Worm (Caenorhabditis elegans): ENCODE results near the gene ppt-1.

Gene ppt-1

DNA sequence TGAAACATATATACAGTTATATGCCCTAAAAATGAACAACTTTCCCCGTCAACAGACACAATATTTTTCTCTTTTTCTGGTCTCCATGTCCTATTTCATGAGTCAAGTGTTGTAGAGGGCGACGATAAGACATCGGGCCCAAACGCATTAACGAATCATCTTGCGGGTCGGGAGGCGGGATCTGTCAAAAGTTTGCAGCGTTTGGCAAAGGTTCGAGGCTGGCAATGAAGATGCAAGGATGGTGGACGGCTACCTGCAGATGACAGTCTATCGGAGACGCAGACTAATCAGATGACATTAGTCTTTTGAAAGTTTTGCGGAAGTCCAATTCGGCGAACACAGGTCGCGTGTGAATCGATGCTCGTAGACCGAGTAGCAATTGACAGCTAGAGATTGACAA lies 5.3 kb downstream of the ppt-1 start:
- TF ChIP-seq tab-1 (GFP tag; IDR thresholded peaks at IDR 0.05): no peak

DNA sequence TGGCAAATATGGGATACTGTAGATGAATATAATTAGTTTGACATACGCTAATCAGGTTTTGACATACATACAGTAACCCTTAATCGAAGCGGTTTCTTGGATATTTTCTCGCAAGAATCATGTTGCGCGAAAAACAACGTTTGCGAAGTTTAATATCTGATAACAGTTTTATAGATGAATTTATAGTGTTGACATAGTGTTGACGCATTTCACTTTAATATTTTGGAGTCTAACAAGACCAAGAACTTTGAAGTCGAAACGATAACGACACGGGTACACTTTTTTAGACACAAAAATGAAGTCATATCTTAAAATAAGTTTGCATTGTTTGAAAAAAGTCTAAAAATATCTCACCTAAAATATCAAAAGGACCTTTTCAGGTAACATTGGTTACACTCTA lies 9.8 kb downstream of the ppt-1 start:
- TF ChIP-seq cog-1 (tag; optimal IDR thresholded peaks at IDR 0.05): no peak
- no peak for TF ChIP-seq ref-1 (GFP tag; conservative IDR thresholded peaks at IDR 0.05)
- no peak for TF ChIP-seq T22C8.4 (GFP tag; IDR thresholded peaks at IDR 0.05)
- no peak for TF ChIP-seq ztf-23 (GFP tag; IDR thresholded peaks at IDR 0.05)
- TF ChIP-seq ztf-29 (GFP tag; IDR thresholded peaks at IDR 0.05): no peak
- TF ChIP-seq tab-1 (GFP tag; IDR thresholded peaks at IDR 0.05): no peak
- TF ChIP-seq klf-2 (GFP tag; conservative IDR thresholded peaks at IDR 0.05): no peak
- no peak for TF ChIP-seq med-1 (GFP tag; optimal IDR thresholded peaks at IDR 0.05; ENCODE audit: insufficient read depth)
- no peak for TF ChIP-seq flt-1 (GFP tag; IDR thresholded peaks at IDR 0.05)

DNA sequence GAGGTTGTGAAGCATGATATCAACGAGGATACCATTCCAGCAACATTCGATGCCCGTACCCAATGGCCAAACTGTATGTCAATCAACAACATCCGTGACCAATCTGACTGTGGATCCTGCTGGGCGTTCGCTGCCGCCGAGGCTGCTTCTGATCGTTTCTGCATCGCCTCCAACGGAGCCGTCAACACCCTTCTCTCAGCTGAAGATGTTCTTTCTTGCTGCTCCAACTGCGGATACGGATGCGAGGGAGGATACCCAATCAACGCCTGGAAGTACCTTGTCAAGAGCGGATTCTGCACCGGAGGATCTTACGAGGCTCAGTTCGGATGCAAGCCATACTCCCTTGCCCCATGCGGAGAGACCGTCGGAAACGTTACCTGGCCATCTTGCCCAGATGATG lies 11.2 kb downstream of the ppt-1 start:
- no peak for TF ChIP-seq tab-1 (GFP tag; IDR thresholded peaks at IDR 0.05)
- no peak for TF ChIP-seq cog-1 (tag; optimal IDR thresholded peaks at IDR 0.05)
- TF ChIP-seq ztf-23 (GFP tag; IDR thresholded peaks at IDR 0.05): no peak
- TF ChIP-seq T22C8.4 (GFP tag; IDR thresholded peaks at IDR 0.05): no peak
- TF ChIP-seq ref-1 (GFP tag; conservative IDR thresholded peaks at IDR 0.05): no peak
- TF ChIP-seq med-1 (GFP tag; optimal IDR thresholded peaks at IDR 0.05; ENCODE audit: insufficient read depth): no peak
- TF ChIP-seq flt-1 (GFP tag; IDR thresholded peaks at IDR 0.05): no peak
- TF ChIP-seq ztf-29 (GFP tag; IDR thresholded peaks at IDR 0.05): no peak
- no peak for TF ChIP-seq klf-2 (GFP tag; conservative IDR thresholded peaks at IDR 0.05)

DNA sequence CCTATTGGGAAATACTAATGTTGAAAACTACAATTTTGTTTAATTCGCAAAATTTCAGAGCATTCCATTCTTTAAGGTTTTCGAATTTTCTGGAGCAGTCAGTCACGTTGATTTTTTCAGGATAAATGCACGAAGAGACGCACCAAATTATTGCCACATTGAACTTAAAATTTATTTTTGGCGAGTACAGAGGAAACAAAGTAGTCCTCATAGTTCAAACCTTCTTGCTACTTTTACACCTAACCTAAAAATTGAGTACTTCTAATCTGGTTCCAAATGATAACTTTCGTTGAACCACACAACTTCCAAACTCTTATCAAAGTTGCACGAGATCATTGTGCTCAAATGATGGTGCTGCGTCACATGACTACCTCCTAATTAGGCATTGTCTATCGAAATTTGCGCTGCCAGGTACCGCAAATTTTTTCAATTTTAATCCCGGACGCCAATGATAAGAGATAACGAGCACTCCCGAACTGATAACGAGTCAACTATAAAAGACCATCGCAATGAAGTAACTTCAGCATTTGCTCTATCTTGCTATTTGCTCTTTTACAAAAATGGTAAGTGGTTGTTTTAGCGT lies 11.9 kb downstream of the ppt-1 start, which contains the start of gene cpr-4:
TSS of gene cpr-4 (plus strand) at position 523 of the 583 bp plus-strand sequence.
- TF ChIP-seq ztf-29 (GFP tag; IDR thresholded peaks at IDR 0.05) (no peak), tab-1 (GFP tag; IDR thresholded peaks at IDR 0.05) (no peak), flt-1 (GFP tag; IDR thresholded peaks at IDR 0.05) (no peak), ref-1 (GFP tag; conservative IDR thresholded peaks at IDR 0.05) (no peak), T22C8.4 (GFP tag; IDR thresholded peaks at IDR 0.05) (no peak), cog-1 (tag; optimal IDR thresholded peaks at IDR 0.05) (no peak), ztf-23 (GFP tag; IDR thresholded peaks at IDR 0.05) (no peak), med-1 (GFP tag; optimal IDR thresholded peaks at IDR 0.05; ENCODE audit: insufficient read depth) (no peak), klf-2 (GFP tag; conservative IDR thresholded peaks at IDR 0.05) (no peak)

DNA sequence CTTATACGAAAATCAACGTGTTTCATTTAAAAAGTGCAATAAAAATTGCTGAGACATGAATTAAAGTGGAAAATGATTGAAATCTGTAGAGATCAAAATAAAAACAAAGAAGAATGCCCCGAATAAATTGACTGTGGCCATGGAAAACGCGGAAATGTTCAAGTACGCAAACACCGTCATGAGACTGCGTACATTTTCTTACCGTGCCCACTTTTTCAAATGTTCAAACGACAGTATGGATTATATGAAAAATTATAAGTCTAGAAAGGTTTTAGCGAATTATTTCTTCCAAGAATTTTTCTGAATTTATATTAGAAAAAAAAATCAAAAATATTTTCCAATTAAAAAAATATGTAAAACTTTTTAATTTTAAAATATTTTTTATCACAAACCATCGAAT lies 14.6 kb downstream of the ppt-1 start:
- TF ChIP-seq klf-2 (GFP tag; conservative IDR thresholded peaks at IDR 0.05) (no peak), cog-1 (tag; optimal IDR thresholded peaks at IDR 0.05) (no peak), ztf-23 (GFP tag; IDR thresholded peaks at IDR 0.05) (no peak), ztf-29 (GFP tag; IDR thresholded peaks at IDR 0.05) (no peak), med-1 (GFP tag; optimal IDR thresholded peaks at IDR 0.05; ENCODE audit: insufficient read depth) (no peak), ref-1 (GFP tag; conservative IDR thresholded peaks at IDR 0.05) (no peak)

DNA sequence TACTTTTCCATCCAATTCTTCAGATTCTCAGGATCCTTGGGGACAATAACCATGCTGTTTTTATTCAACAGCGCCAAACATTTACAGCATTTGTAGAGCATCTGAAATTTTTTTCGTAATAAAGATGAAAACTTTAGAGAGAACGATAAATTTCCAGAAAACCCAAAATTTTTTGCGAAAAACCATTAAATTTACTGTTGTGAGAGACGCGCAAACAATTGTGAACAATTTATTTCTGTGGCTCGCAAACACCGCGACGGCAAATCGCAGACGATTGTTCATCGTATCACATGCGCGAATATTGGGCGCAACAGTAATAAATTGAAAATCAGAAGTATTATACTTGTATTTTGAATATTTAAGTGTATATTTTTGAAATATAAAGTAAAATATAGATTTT lies 15.1 kb downstream of the ppt-1 start, which contains the start of gene gon-14:
TSS of gene gon-14 (minus strand) at position 101 of the 400 bp plus-strand sequence.
- TF ChIP-seq ztf-29 (GFP tag; IDR thresholded peaks at IDR 0.05) (no peak), ref-1 (GFP tag; conservative IDR thresholded peaks at IDR 0.05) (no peak), ztf-23 (GFP tag; IDR thresholded peaks at IDR 0.05) (no peak), flt-1 (GFP tag; IDR thresholded peaks at IDR 0.05) (no peak), tab-1 (GFP tag; IDR thresholded peaks at IDR 0.05) (no peak), T22C8.4 (GFP tag; IDR thresholded peaks at IDR 0.05) (no peak), med-1 (GFP tag; optimal IDR thresholded peaks at IDR 0.05; ENCODE audit: insufficient read depth) (no peak), cog-1 (tag; optimal IDR thresholded peaks at IDR 0.05) (no peak), klf-2 (GFP tag; conservative IDR thresholded peaks at IDR 0.05) (no peak)

DNA sequence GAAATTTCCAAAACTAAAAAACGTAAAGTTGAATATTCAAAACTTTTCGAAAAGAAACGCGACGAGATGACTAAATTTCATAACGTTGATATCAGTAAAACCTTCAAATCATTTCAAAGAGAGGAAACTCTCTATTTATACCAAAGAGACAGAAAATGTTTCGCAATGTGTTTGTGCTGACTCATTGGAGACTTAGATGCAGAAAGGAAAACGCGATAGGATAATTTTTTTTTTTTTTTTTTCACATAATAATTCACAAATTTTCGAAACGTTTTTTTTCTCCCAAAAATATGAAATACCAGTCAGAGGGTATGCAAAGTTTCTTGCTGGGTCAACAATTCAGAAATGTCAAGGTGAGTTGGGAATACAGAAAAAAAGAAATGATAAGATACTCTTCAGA lies 19.9 kb downstream of the ppt-1 start:
- TF ChIP-seq ztf-23 (GFP tag; IDR thresholded peaks at IDR 0.05): no peak
- no peak for TF ChIP-seq klf-2 (GFP tag; conservative IDR thresholded peaks at IDR 0.05)
- TF ChIP-seq ref-1 (GFP tag; conservative IDR thresholded peaks at IDR 0.05): no peak
- no peak for TF ChIP-seq med-1 (GFP tag; optimal IDR thresholded peaks at IDR 0.05; ENCODE audit: insufficient read depth)
- TF ChIP-seq ztf-29 (GFP tag; IDR thresholded peaks at IDR 0.05): no peak
- no peak for TF ChIP-seq T22C8.4 (GFP tag; IDR thresholded peaks at IDR 0.05)
- TF ChIP-seq flt-1 (GFP tag; IDR thresholded peaks at IDR 0.05): no peak
- TF ChIP-seq cog-1 (tag; optimal IDR thresholded peaks at IDR 0.05): no peak
- no peak for TF ChIP-seq tab-1 (GFP tag; IDR thresholded peaks at IDR 0.05)

DNA sequence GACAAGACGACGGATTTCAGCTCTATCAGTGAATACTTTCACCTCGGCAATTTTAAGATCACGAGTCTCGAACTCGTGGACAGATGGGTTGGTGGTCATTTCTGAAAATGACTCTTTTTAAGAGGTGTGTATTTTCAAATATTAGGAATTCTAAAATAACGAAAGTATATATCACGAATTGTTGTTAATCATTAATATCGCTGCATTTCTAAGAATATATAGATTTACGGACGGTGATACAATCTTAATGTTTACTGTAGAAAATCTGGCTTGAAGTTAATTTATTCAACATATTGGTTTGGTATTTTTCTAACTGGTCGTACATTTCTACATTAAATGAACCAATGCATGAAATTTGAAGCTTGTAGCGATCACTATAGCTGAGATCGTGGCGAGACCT lies 20.9 kb downstream of the ppt-1 start, which contains the start of gene ZK1055.7:
TSS of gene ZK1055.7 (minus strand) at position 101 of the 400 bp plus-strand sequence.
- no peak for TF ChIP-seq med-1 (GFP tag; optimal IDR thresholded peaks at IDR 0.05; ENCODE audit: insufficient read depth)
- TF ChIP-seq tab-1 (GFP tag; IDR thresholded peaks at IDR 0.05): no peak
- TF ChIP-seq klf-2 (GFP tag; conservative IDR thresholded peaks at IDR 0.05): no peak
- no peak for TF ChIP-seq cog-1 (tag; optimal IDR thresholded peaks at IDR 0.05)
- no peak for TF ChIP-seq T22C8.4 (GFP tag; IDR thresholded peaks at IDR 0.05)
- TF ChIP-seq flt-1 (GFP tag; IDR thresholded peaks at IDR 0.05): no peak
- TF ChIP-seq ztf-29 (GFP tag; IDR thresholded peaks at IDR 0.05): no peak

DNA sequence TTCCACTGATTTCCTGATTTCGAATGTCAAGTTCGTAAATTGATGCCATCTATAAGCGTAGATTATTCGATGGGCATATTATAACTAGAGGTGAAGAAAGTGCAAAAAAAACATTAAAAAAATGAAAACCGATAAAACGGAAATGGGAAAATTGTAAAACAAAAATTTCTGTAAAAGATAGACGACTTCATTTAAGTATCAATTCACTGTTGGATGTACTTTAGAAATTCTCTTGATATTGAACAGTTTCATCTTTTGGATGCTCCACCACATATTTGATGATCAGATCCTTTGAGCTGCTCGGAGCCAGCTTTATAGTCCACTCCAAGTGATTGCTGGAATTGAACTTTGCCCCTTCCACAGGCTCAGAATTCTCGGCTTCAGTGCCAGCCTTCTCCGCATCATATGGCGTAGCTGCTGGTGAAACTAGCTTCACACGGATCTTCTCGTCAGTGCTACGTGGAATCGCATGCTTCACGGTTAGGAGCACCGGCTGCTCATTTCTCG lies 23.5 kb downstream of the ppt-1 start, which contains the start of gene ZK1055.6:
TSS of gene ZK1055.6 (minus strand) at position 51 of the 507 bp plus-strand sequence.
- TF ChIP-seq T22C8.4 (GFP tag; IDR thresholded peaks at IDR 0.05): no peak
- no peak for TF ChIP-seq ref-1 (GFP tag; conservative IDR thresholded peaks at IDR 0.05)
- no peak for TF ChIP-seq ztf-29 (GFP tag; IDR thresholded peaks at IDR 0.05)
- TF ChIP-seq cog-1 (tag; optimal IDR thresholded peaks at IDR 0.05): no peak
- TF ChIP-seq tab-1 (GFP tag; IDR thresholded peaks at IDR 0.05): no peak
- no peak for TF ChIP-seq med-1 (GFP tag; optimal IDR thresholded peaks at IDR 0.05; ENCODE audit: insufficient read depth)
- TF ChIP-seq ztf-23 (GFP tag; IDR thresholded peaks at IDR 0.05): no peak
- no peak for TF ChIP-seq klf-2 (GFP tag; conservative IDR thresholded peaks at IDR 0.05)
- no peak for TF ChIP-seq flt-1 (GFP tag; IDR thresholded peaks at IDR 0.05)
